Fruit fly (Drosophila melanogaster): Measurements from ENCODE around the gene eIF4EHP.

The eIF4EHP gene

dm6 chr3R:24106059-24106631 is 2.6 kb downstream of the eIF4EHP start (continued):
- no peak for TF ChIP-seq prd (optimal IDR thresholded peaks at IDR 0.05)
- no peak for TF ChIP-seq prd (GFP tag; IDR thresholded peaks at IDR 0.05)
- TF ChIP-seq CG7372 (GFP tag; IDR thresholded peaks at IDR 0.05) = no peak
- no peak for TF ChIP-seq zen2 (GFP tag; IDR thresholded peaks at IDR 0.05; ENCODE audit: partially characterized antibody)
- no peak for TF ChIP-seq Antp (GFP tag; optimal IDR thresholded peaks at IDR 0.05)
- TF ChIP-seq CG12659 (GFP tag; optimal IDR thresholded peaks at IDR 0.05) = peak; percentile 42
- TF ChIP-seq lbe (GFP tag; optimal IDR thresholded peaks at IDR 0.05) = peak; percentile 86
- no peak for TF ChIP-seq maf-S (GFP tag; optimal IDR thresholded peaks at IDR 0.05)
- no peak for TF ChIP-seq CG3065 (GFP tag; optimal IDR thresholded peaks at IDR 0.05)
- TF ChIP-seq bigmax (GFP tag; optimal IDR thresholded peaks at IDR 0.05) = no peak
- no peak for TF ChIP-seq CG15073 (GFP tag; optimal IDR thresholded peaks at IDR 0.05)
- no peak for TF ChIP-seq Rfx (GFP tag; IDR thresholded peaks at IDR 0.05)
- TF ChIP-seq usp (GFP tag; optimal IDR thresholded peaks at IDR 0.05) = no peak
- TF ChIP-seq chm (GFP tag; IDR thresholded peaks at IDR 0.05) = no peak
- peak; percentile 76 for TF ChIP-seq CG18599 (GFP tag; optimal IDR thresholded peaks at IDR 0.05)
- no peak for TF ChIP-seq pan (optimal IDR thresholded peaks at IDR 0.05)
- no peak for TF ChIP-seq pan (GFP tag; optimal IDR thresholded peaks at IDR 0.05 in 1 of 2, IDR thresholded peaks at IDR 0.05 in 1 of 2)
- no peak for TF ChIP-seq YL-1 (GFP tag; optimal IDR thresholded peaks at IDR 0.05)
- TF ChIP-seq Stat92E (GFP tag; optimal IDR thresholded peaks at IDR 0.05) = no peak
- no peak for TF ChIP-seq CG11695 (GFP tag; IDR thresholded peaks at IDR 0.05)
- TF ChIP-seq zen (tag; optimal IDR thresholded peaks at IDR 0.05) = no peak
- no peak for TF ChIP-seq Lhr (GFP tag; optimal IDR thresholded peaks at IDR 0.05)
- TF ChIP-seq CG15269 (tag; optimal IDR thresholded peaks at IDR 0.05) = peak; percentile 59
- no peak for TF ChIP-seq nerfin-2 (GFP tag; IDR thresholded peaks at IDR 0.05; ENCODE audit: partially characterized antibody)
- TF ChIP-seq Rx (GFP tag; IDR thresholded peaks at IDR 0.05) = no peak
- TF ChIP-seq kay (GFP tag; optimal IDR thresholded peaks at IDR 0.05) = peak; percentile 14
- peak; percentile 33 for TF ChIP-seq CG18262 (tag; optimal IDR thresholded peaks at IDR 0.05)
- TF ChIP-seq CG11456 (GFP tag; IDR thresholded peaks at IDR 0.05) = no peak
- no peak for TF ChIP-seq sr (GFP tag; IDR thresholded peaks at IDR 0.05)
- TF ChIP-seq Deaf1 (tag; optimal IDR thresholded peaks at IDR 0.05) = no peak
- no peak for TF ChIP-seq dysf (GFP tag; IDR thresholded peaks at IDR 0.05)
- TF ChIP-seq BtbVII (GFP tag; optimal IDR thresholded peaks at IDR 0.05) = peak; percentile 64
- no peak for TF ChIP-seq danr (GFP tag; IDR thresholded peaks at IDR 0.05)
- TF ChIP-seq Ets97D (GFP tag; optimal IDR thresholded peaks at IDR 0.05) = peak; percentile 22
- TF ChIP-seq MTF-1 (GFP tag; optimal IDR thresholded peaks at IDR 0.05; ENCODE audit: borderline replicate concordance) = no peak
- no peak for TF ChIP-seq CG34422 (GFP tag; IDR thresholded peaks at IDR 0.05)
- no peak for TF ChIP-seq CG34224 (GFP tag; IDR thresholded peaks at IDR 0.05; ENCODE audit: partially characterized antibody)
- no peak for TF ChIP-seq CG9876 (GFP tag; optimal IDR thresholded peaks at IDR 0.05)
- TF ChIP-seq Lim3 (GFP tag; IDR thresholded peaks at IDR 0.05) = no peak
- TF ChIP-seq H2.0 (GFP tag; IDR thresholded peaks at IDR 0.05) = no peak
- peak; percentile 42 for TF ChIP-seq ind (GFP tag; optimal IDR thresholded peaks at IDR 0.05)
- peak; percentile 47 for TF ChIP-seq dmrt99B (tag; optimal IDR thresholded peaks at IDR 0.05)
- TF ChIP-seq sima (GFP tag; optimal IDR thresholded peaks at IDR 0.05) = no peak
- TF ChIP-seq CG12299 (tag; optimal IDR thresholded peaks at IDR 0.05) = peak; percentile 30
- no peak for TF ChIP-seq Scr (GFP tag; IDR thresholded peaks at IDR 0.05; ENCODE audit: partially characterized antibody)
- no peak for TF ChIP-seq CG6272 (GFP tag; IDR thresholded peaks at IDR 0.05)
- TF ChIP-seq CG10274 (GFP tag; optimal IDR thresholded peaks at IDR 0.05) = no peak
- no peak for TF ChIP-seq amos (GFP tag; IDR thresholded peaks at IDR 0.05; ENCODE audit: partially characterized antibody)
- TF ChIP-seq ac (GFP tag; optimal IDR thresholded peaks at IDR 0.05) = no peak
- no peak for TF ChIP-seq Vsx1 (GFP tag; optimal IDR thresholded peaks at IDR 0.05)
- TF ChIP-seq hkb (optimal IDR thresholded peaks at IDR 0.05) = no peak
- TF ChIP-seq hkb (GFP tag; IDR thresholded peaks at IDR 0.05) = no peak
